Worm (Caenorhabditis elegans): ENCODE results near the gene K07D4.2.
A peak's percentile ranks its signal among the peaks of the same experiment; 100 is the strongest.
"Not testable (repeated sequence)": the region's sequence is repeated elsewhere in the genome, so short reads cannot be mapped to it uniquely, and the experiment has no call there.

DNA sequence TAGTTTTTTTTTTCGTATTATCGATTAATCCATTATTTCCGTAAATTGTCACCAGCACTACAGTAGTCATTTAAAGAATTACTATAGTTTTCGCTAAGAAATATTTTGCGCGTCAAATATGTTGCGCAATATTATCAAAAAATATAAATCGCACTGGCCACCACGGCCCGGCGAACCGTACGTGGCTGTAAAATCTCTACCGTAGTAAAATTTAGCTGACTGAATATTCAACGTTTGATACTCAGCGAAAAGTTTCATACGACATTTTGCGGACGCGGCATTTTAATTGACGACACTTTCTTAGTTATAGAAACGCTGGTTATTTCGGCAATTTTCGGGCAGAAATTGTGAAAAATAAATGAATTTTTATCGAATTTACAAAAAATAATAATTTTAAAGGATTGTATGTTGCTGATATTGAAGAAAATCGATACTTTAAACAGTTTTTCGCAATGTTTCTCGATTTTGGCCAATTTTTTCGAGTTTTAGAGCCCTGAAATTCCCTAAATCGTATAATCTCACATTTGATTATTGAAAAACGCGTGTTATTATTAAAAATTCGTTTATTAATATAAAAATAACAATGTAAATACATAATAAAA, 2.6 kb upstream of the K07D4.2 start:
- TF ChIP-seq unc-39 (tag; optimal IDR thresholded peaks at IDR 0.05); ztf-11 (tag; optimal IDR thresholded peaks at IDR 0.05); mab-5 (tag; optimal IDR thresholded peaks at IDR 0.05); nhr-76 (tag; optimal IDR thresholded peaks at IDR 0.05); blmp-1 (tag; optimal IDR thresholded peaks at IDR 0.05); nhr-12 (tag; optimal IDR thresholded peaks at IDR 0.05); lin-32 (GFP tag; optimal IDR thresholded peaks at IDR 0.05); mep-1 (tag; optimal IDR thresholded peaks at IDR 0.05); lin-13 (tag; optimal IDR thresholded peaks at IDR 0.05); unc-62 (GFP tag; optimal IDR thresholded peaks at IDR 0.05); nhr-237 (tag; optimal IDR thresholded peaks at IDR 0.05); M03D4.4 (tag; optimal IDR thresholded peaks at IDR 0.05): not testable (repeated sequence)
- peak; percentile 21 for TF ChIP-seq zip-8 (tag; optimal IDR thresholded peaks at IDR 0.05)
